Worm (Caenorhabditis elegans) whole organism, young adult: Measurements from ENCODE around the gene spc-2.

ENCODE experiments used
- F49E8.2 ChIP-seq: sonication (generic microtip); optimal IDR thresholded peaks from 3 replicates; lab custom pipeline; 2017; ENCODE audit warnings: missing genetic modification characterization, mild to moderate bottlenecking, missing compliant biosample characterization, antibody characterized with exemption, moderate library complexity; ENCODE audit not compliant: insufficient read depth
- Y53G8AR.9 ChIP-seq: fragments of 200-800 bp; sonication (Bioruptor generic); conservative IDR thresholded peaks from 2 replicates; pipeline ENCODE4 v1.3.6; 2022; ENCODE audit warnings: missing genetic modification reagents, missing genetic modification characterization, missing compliant biosample characterization
- Y79H2A.3 ChIP-seq: fragments of 200-800 bp; sonication (Bioruptor generic); conservative IDR thresholded peaks from 2 replicates; pipeline ENCODE4 v1.3.6; 2022; ENCODE audit warnings: missing genetic modification reagents, missing genetic modification characterization, missing compliant biosample characterization
- cebp-1 ChIP-seq, 2 experiments: fragments of 200-800 bp in 1 of 2; sonication (Bioruptor generic) in 1 of 2; sonication (generic microtip) in 1 of 2; IDR thresholded peaks in 1 of 2; optimal IDR thresholded peaks in 1 of 2; 2 replicates each; pipeline versions ENCODE4 v1.3.6 to Lab custom; 2017 to 2022; ENCODE audit warnings: missing compliant biosample characterization in 2 of 2, missing genetic modification characterization in 2 of 2, mild to moderate bottlenecking in 1 of 2, missing genetic modification reagents in 1 of 2, moderate library complexity in 1 of 2
- dpff-1 ChIP-seq: sonication (generic microtip); optimal IDR thresholded peaks from 2 replicates; lab custom pipeline; 2017; ENCODE audit warnings: mild to moderate bottlenecking, missing genetic modification characterization, missing compliant biosample characterization
- mcd-1 ChIP-seq: fragments of 200-800 bp; sonication (Bioruptor generic); IDR thresholded peaks from 2 replicates; pipeline ENCODE4 v1.3.6; 2022; ENCODE audit warnings: missing genetic modification reagents, missing genetic modification characterization, missing compliant biosample characterization
- nfya-1 ChIP-seq: sonication (generic microtip); optimal IDR thresholded peaks from 2 replicates; lab custom pipeline; 2017; ENCODE audit warnings: antibody characterized with exemption, missing compliant biosample characterization, missing genetic modification characterization, borderline replicate concordance; ENCODE audit not compliant: insufficient read depth
- nhr-90 ChIP-seq: sonication (generic microtip); optimal IDR thresholded peaks from 2 replicates; lab custom pipeline; 2016; ENCODE audit warnings: missing genotype, mild to moderate bottlenecking, missing genetic modification characterization, missing compliant biosample characterization
- pha-4 ChIP-seq: fragments of 150-350 bp; sonication (generic microtip); optimal IDR thresholded peaks from 2 replicates; lab custom pipeline; 2014; ENCODE audit warnings: missing biosample characterization, missing genetic modification reagents, missing genetic modification characterization
- rpc-1 ChIP-seq, 2 experiments: fragments of 150-350 bp in 1 of 2; sonication (generic microtip) in 1 of 2; optimal IDR thresholded peaks; 2 replicates each; lab custom pipeline; 2014 to 2018; ENCODE audit warnings: missing biosample characterization in 1 of 2, missing genetic modification characterization in 1 of 2, missing genetic modification reagents in 1 of 2, missing genotype in 1 of 2
- snpc-4 ChIP-seq, 5 experiments: fragments of 150-350 bp in 1 of 5; sonication (generic microtip) in 4 of 5; optimal IDR thresholded peaks; 2 replicates each; lab custom pipeline; 2014 to 2018; ENCODE audit warnings: missing genetic modification characterization in 5 of 5, missing biosample characterization in 3 of 5, antibody characterized with exemption in 2 of 5, mild to moderate bottlenecking in 2 of 5, missing compliant biosample characterization in 2 of 5, missing genotype in 2 of 5, moderate library complexity in 2 of 5, missing genetic modification reagents in 1 of 5
- somi-1 ChIP-seq: fragments of 200-800 bp; sonication (Bioruptor generic); optimal IDR thresholded peaks from 2 replicates; lab custom pipeline; 2018; ENCODE audit warnings: mild to moderate bottlenecking, missing genetic modification characterization, missing compliant biosample characterization
- unc-62 ChIP-seq: fragments of 150-350 bp; optimal IDR thresholded peaks from 2 replicates; lab custom pipeline; 2014; ENCODE audit warnings: missing biosample characterization, missing genetic modification reagents, missing genetic modification characterization
- ztf-22 ChIP-seq: fragments of 200-800 bp; sonication (Bioruptor generic); optimal IDR thresholded peaks from 2 replicates; lab custom pipeline; 2018; ENCODE audit warnings: mild to moderate bottlenecking, missing genetic modification characterization, moderate library complexity, missing compliant biosample characterization

- TF ChIP-seq Y79H2A.3 (GFP tag; lab: Robert Waterston, UW) (no peak), nfya-1 (tag; lab: Kevin White, UChicago) (no peak), nhr-90 (tag; lab: Kevin White, UChicago) (no peak), F49E8.2 (tag; lab: Kevin White, UChicago) (no peak), pha-4 (tag; lab: Kevin White, UChicago) (no peak), unc-62 (GFP tag; lab: Kevin White, UChicago) (no peak), mcd-1 (GFP tag; lab: Robert Waterston, UW) (no peak), rpc-1 (optimal IDR thresholded peaks at IDR 0.05; lab: Kevin White, UChicago) (no peak), rpc-1 (tag; optimal IDR thresholded peaks at IDR 0.05; lab: Kevin White, UChicago) (no peak), somi-1 (no peak), Y53G8AR.9 (GFP tag; lab: Robert Waterston, UW) (no peak), ztf-22 (GFP tag; lab: Kevin White, UChicago) (no peak), cebp-1 (GFP tag; IDR thresholded peaks at IDR 0.05; lab: Robert Waterston, UW) (no peak), cebp-1 (tag; optimal IDR thresholded peaks at IDR 0.05; lab: Kevin White, UChicago) (no peak), dpff-1 (tag; lab: Kevin White, UChicago) (no peak), snpc-4 (GFP tag; optimal IDR thresholded peaks at IDR 0.05; lab: Kevin White, UChicago) (no peak), snpc-4 (tag; optimal IDR thresholded peaks at IDR 0.05; lab: Kevin White, UChicago) (no peak)
These were observed at the start of gene spc-2 for ce11 chrIII:8181581-8181980.
